Fruit fly (Drosophila melanogaster): ENCODE data around the gene CG15599.

The CG15599 gene

dm6 chrX:15671026-15671563 lies 17.6 kb downstream of the CG15599 start, which contains the start of gene CG15646 (continued):
- TF ChIP-seq vfl (GFP tag; optimal IDR thresholded peaks at IDR 0.05) (no peak), mam (GFP tag; optimal IDR thresholded peaks at IDR 0.05) (no peak), unc-4 (GFP tag; IDR thresholded peaks at IDR 0.05; ENCODE audit: partially characterized antibody) (no peak), CG18011 (GFP tag; optimal IDR thresholded peaks at IDR 0.05) (no peak), sim (GFP tag; IDR thresholded peaks at IDR 0.05) (peak; percentile 77), shn (GFP tag; optimal IDR thresholded peaks at IDR 0.05) (no peak), CG6854 (GFP tag; optimal IDR thresholded peaks at IDR 0.05) (no peak), CG11093 (GFP tag; IDR thresholded peaks at IDR 0.05) (0 out of 3 replicates have a peak, but pooled peaks have one; percentile 44), lbe (GFP tag; optimal IDR thresholded peaks at IDR 0.05) (peak; percentile 25), CG18619 (GFP tag; optimal IDR thresholded peaks at IDR 0.05) (peak; percentile 52), Antp (GFP tag; optimal IDR thresholded peaks at IDR 0.05) (no peak), dm (GFP tag; optimal IDR thresholded peaks at IDR 0.05) (no peak), caup (GFP tag; optimal IDR thresholded peaks at IDR 0.05; ENCODE audit: severe bottlenecking) (peak; percentile 25), D19B (GFP tag; optimal IDR thresholded peaks at IDR 0.05) (no peak), lilli (GFP tag; optimal IDR thresholded peaks at IDR 0.05) (peak; percentile 29), B-H1 (GFP tag; IDR thresholded peaks at IDR 0.05) (no peak), nerfin-2 (GFP tag; IDR thresholded peaks at IDR 0.05; ENCODE audit: partially characterized antibody) (no peak), zen2 (GFP tag; IDR thresholded peaks at IDR 0.05; ENCODE audit: partially characterized antibody) (no peak), CG8765 (GFP tag; IDR thresholded peaks at IDR 0.05) (peak; percentile 68; the same call in 1 of the 2 replicates), CG15479 (GFP tag; optimal IDR thresholded peaks at IDR 0.05) (peak; percentile 58), CG11723 (GFP tag; optimal IDR thresholded peaks at IDR 0.05) (peak; percentile 39), btn (GFP tag; optimal IDR thresholded peaks at IDR 0.05) (no peak), CG34376 (GFP tag; optimal IDR thresholded peaks at IDR 0.05) (no peak), hb (GFP tag; IDR thresholded peaks at IDR 0.05; ENCODE audit: partially characterized antibody) (no peak), sc (optimal IDR thresholded peaks at IDR 0.05) (no peak), sc (GFP tag; optimal IDR thresholded peaks at IDR 0.05) (peak; percentile 58), Opbp (GFP tag; IDR thresholded peaks at IDR 0.05; ENCODE audit: partially characterized antibody) (peak; percentile 67; the same call in 2 of the 3 replicates), CG5245 (GFP tag; optimal IDR thresholded peaks at IDR 0.05) (peak; percentile 25), Nf-YA (GFP tag; IDR thresholded peaks at IDR 0.05) (no peak), Usf (GFP tag; optimal IDR thresholded peaks at IDR 0.05) (peak; percentile 51), aop (GFP tag; IDR thresholded peaks at IDR 0.05) (no peak), Camta (GFP tag; optimal IDR thresholded peaks at IDR 0.05) (no peak), Rfx (GFP tag; IDR thresholded peaks at IDR 0.05) (0 out of 2 replicates have a peak, but pooled peaks have one; percentile 23), CG10462 (GFP tag; optimal IDR thresholded peaks at IDR 0.05) (peak; percentile 49), Trl (optimal IDR thresholded peaks at IDR 0.05) (peak in 1 of 2 experiments; percentile 10), Trl (GFP tag; optimal IDR thresholded peaks at IDR 0.05) (no peak), CG11695 (GFP tag; IDR thresholded peaks at IDR 0.05) (peak; percentile 62; the same call in 1 of the 3 replicates), row (GFP tag; IDR thresholded peaks at IDR 0.05) (peak; percentile 74), Pdp1 (GFP tag; optimal IDR thresholded peaks at IDR 0.05) (no peak), CG30403 (GFP tag; optimal IDR thresholded peaks at IDR 0.05) (peak; percentile 70), Hr3 (GFP tag; optimal IDR thresholded peaks at IDR 0.05) (peak; percentile 65), Dp (GFP tag; optimal IDR thresholded peaks at IDR 0.05) (no peak), Awh (GFP tag; IDR thresholded peaks at IDR 0.05) (peak; percentile 34; the same call in 1 of the 2 replicates), CG6689 (GFP tag; IDR thresholded peaks at IDR 0.05) (peak; percentile 84), bigmax (GFP tag; optimal IDR thresholded peaks at IDR 0.05) (no peak), tgo (GFP tag; IDR thresholded peaks at IDR 0.05) (peak; percentile 54; the same call in 2 of the 3 replicates), stwl (tag; optimal IDR thresholded peaks at IDR 0.05) (peak; percentile 31), MTF-1 (GFP tag; optimal IDR thresholded peaks at IDR 0.05; ENCODE audit: borderline replicate concordance) (no peak), Mes4 (GFP tag; optimal IDR thresholded peaks at IDR 0.05) (no peak), CrebB (tag; optimal IDR thresholded peaks at IDR 0.05) (peak; percentile 11), grau (tag; optimal IDR thresholded peaks at IDR 0.05) (peak; percentile 79)

Data from whole organism, embryonic.